Fruit fly (Drosophila melanogaster): ENCODE data around the gene CG14411.

The CG14411 gene

dm6 chrX:14825922-14826617 lies 6.4 kb upstream of the CG14411 start, which contains the start of gene rut (continued):
- TF ChIP-seq tap (tag; optimal IDR thresholded peaks at IDR 0.05) (no peak), wor (GFP tag; IDR thresholded peaks at IDR 0.05) (no peak), luna (GFP tag; optimal IDR thresholded peaks at IDR 0.05) (no peak), CG11085 (GFP tag; IDR thresholded peaks at IDR 0.05) (peak; percentile 39; the same call in 1 of the 2 replicates), Oli (tag; optimal IDR thresholded peaks at IDR 0.05) (no peak), ewg (GFP tag; optimal IDR thresholded peaks at IDR 0.05) (no peak), Elba2 (GFP tag; optimal IDR thresholded peaks at IDR 0.05) (no peak), CG1647 (GFP tag; optimal IDR thresholded peaks at IDR 0.05) (peak; percentile 9), CG10462 (GFP tag; optimal IDR thresholded peaks at IDR 0.05) (no peak), CG31224 (GFP tag; IDR thresholded peaks at IDR 0.05) (no peak), BEAF-32 (GFP tag; optimal IDR thresholded peaks at IDR 0.05) (peak; percentile 88), zen (tag; optimal IDR thresholded peaks at IDR 0.05) (no peak), Awh (GFP tag; IDR thresholded peaks at IDR 0.05) (no peak), Sox102F (GFP tag; optimal IDR thresholded peaks at IDR 0.05) (no peak), crol (GFP tag; IDR thresholded peaks at IDR 0.05) (no peak), B-H1 (GFP tag; IDR thresholded peaks at IDR 0.05) (no peak), Scr (GFP tag; IDR thresholded peaks at IDR 0.05; ENCODE audit: partially characterized antibody) (peak; percentile 94), slbo (GFP tag; IDR thresholded peaks at IDR 0.05) (peak; percentile 50; the same call in 1 of the 2 replicates), jigr1 (GFP tag; IDR thresholded peaks at IDR 0.05) (no peak), exex (tag; optimal IDR thresholded peaks at IDR 0.05) (no peak), CG7745 (tag; optimal IDR thresholded peaks at IDR 0.05) (no peak), pros (GFP tag; optimal IDR thresholded peaks at IDR 0.05) (no peak), Kr (GFP tag; optimal IDR thresholded peaks at IDR 0.05) (no peak), onecut (GFP tag; IDR thresholded peaks at IDR 0.05) (peak; percentile 22; the same call in 1 of the 2 replicates), corto (GFP tag; optimal IDR thresholded peaks at IDR 0.05) (no peak), zf30C (GFP tag; optimal IDR thresholded peaks at IDR 0.05) (no peak), ase (GFP tag; IDR thresholded peaks at IDR 0.05) (no peak), CG17359 (tag; optimal IDR thresholded peaks at IDR 0.05) (no peak), Lim3 (GFP tag; IDR thresholded peaks at IDR 0.05) (no peak), Jarid2 (GFP tag; optimal IDR thresholded peaks at IDR 0.05) (peak; percentile 94), ab (GFP tag; optimal IDR thresholded peaks at IDR 0.05) (no peak), CG14667 (GFP tag; IDR thresholded peaks at IDR 0.05) (no peak), CG1792 (GFP tag; optimal IDR thresholded peaks at IDR 0.05) (no peak), Antp (GFP tag; optimal IDR thresholded peaks at IDR 0.05) (peak; percentile 34), CG33213 (GFP tag; optimal IDR thresholded peaks at IDR 0.05) (no peak), sens (GFP tag) (peak; percentile 34), CG8290 (GFP tag; optimal IDR thresholded peaks at IDR 0.05) (peak; percentile 4), CG8290 (tag; optimal IDR thresholded peaks at IDR 0.05) (peak in 1 of 2 experiments; percentile 85), MBD-R2 (GFP tag; IDR thresholded peaks at IDR 0.05) (peak; percentile 43; the same call in 1 of the 2 replicates), Dbx (GFP tag; IDR thresholded peaks at IDR 0.05) (peak; percentile 67), CG10267 (tag; optimal IDR thresholded peaks at IDR 0.05) (no peak), CG8089 (GFP tag; optimal IDR thresholded peaks at IDR 0.05) (no peak), CG13287 (GFP tag; IDR thresholded peaks at IDR 0.05; ENCODE audit: partially characterized antibody) (peak; percentile 93), CG11696 (GFP tag; IDR thresholded peaks at IDR 0.05) (no peak), dan (GFP tag; IDR thresholded peaks at IDR 0.05) (no peak), zen2 (GFP tag; IDR thresholded peaks at IDR 0.05; ENCODE audit: partially characterized antibody) (peak; percentile 87), unc-4 (GFP tag; IDR thresholded peaks at IDR 0.05; ENCODE audit: partially characterized antibody) (peak; percentile 91), CG2875 (GFP tag; optimal IDR thresholded peaks at IDR 0.05) (no peak), gcm2 (GFP tag; optimal IDR thresholded peaks at IDR 0.05) (no peak), Tbp (GFP tag; optimal IDR thresholded peaks at IDR 0.05) (no peak), BtbVII (GFP tag; optimal IDR thresholded peaks at IDR 0.05) (no peak)
